Fruit fly (Drosophila melanogaster) whole organism, wandering third instar larva: Measurements from ENCODE around the gene Gr68a.

Experiments used
- CG32264 ChIP-seq: fragments of 200-800 bp; sonication (Bioruptor generic); optimal IDR thresholded peaks from 2 replicates; lab custom pipeline; 2016; ENCODE audit warnings: missing biosample characterization, missing genetic modification characterization
- CG9705 ChIP-seq: fragments of 200-800 bp; sonication (Bioruptor generic); optimal IDR thresholded peaks from 2 replicates; lab custom pipeline; 2018; ENCODE audit warnings: missing biosample characterization, mild to moderate bottlenecking, missing genetic modification characterization
- CrebA ChIP-seq: fragments of 200-800 bp; sonication (Bioruptor generic); optimal IDR thresholded peaks from 2 replicates; lab custom pipeline; 2016; ENCODE audit warnings: missing biosample characterization, mild to moderate bottlenecking, missing genetic modification characterization, borderline replicate concordance
- Dfd ChIP-seq: fragments of >200 bp; optimal IDR thresholded peaks from 2 replicates; lab custom pipeline; 2017; ENCODE audit warnings: missing biosample characterization, missing genetic modification characterization
- Dif ChIP-seq: fragments of 200-275, 200-300 bp; sonication (Bioruptor generic); optimal IDR thresholded peaks from 2 replicates; lab custom pipeline; 2018; ENCODE audit warnings: missing biosample characterization, missing genetic modification characterization; ENCODE audit not compliant: partially characterized antibody
- GATAd ChIP-seq: sonication (Bioruptor generic); optimal IDR thresholded peaks from 2 replicates; lab custom pipeline; 2016; ENCODE audit warnings: missing biosample characterization, missing genetic modification characterization
- HLH106 ChIP-seq: fragments of 200-800 bp; optimal IDR thresholded peaks from 3 replicates; lab custom pipeline; 2019; ENCODE audit warnings: missing biosample characterization, mild to moderate bottlenecking, missing genetic modification characterization, moderate library complexity
- Jra ChIP-seq: sonication (Bioruptor generic); optimal IDR thresholded peaks from 2 replicates; lab custom pipeline; 2016; ENCODE audit warnings: missing biosample characterization, missing genetic modification characterization
- Mio ChIP-seq: sonication (Bioruptor generic); optimal IDR thresholded peaks from 2 replicates; lab custom pipeline; 2016; ENCODE audit warnings: missing biosample characterization, missing genetic modification characterization
- Myc ChIP-seq: fragments of >200 bp; optimal IDR thresholded peaks from 2 replicates; lab custom pipeline; 2017
- N ChIP-seq: fragments of >200 bp; optimal IDR thresholded peaks from 2 replicates; lab custom pipeline; 2018; ENCODE audit warnings: missing biosample characterization, missing external identifiers, missing genetic modification characterization
- Rel ChIP-seq, 2 experiments: fragments of 200-800 bp; sonication (Bioruptor generic) in 1 of 2; optimal IDR thresholded peaks; 2 replicates in 1 of 2; 3 replicates in 1 of 2; lab custom pipeline; 2016 to 2019; ENCODE audit warnings: mild to moderate bottlenecking in 2 of 2, missing biosample characterization in 2 of 2, missing genetic modification characterization in 2 of 2, moderate library complexity in 1 of 2
- Sp1 ChIP-seq: fragments of 200-800 bp; sonication (Bioruptor generic); optimal IDR thresholded peaks from 3 replicates; lab custom pipeline; 2019; ENCODE audit warnings: missing biosample characterization, mild to moderate bottlenecking, missing genetic modification characterization, moderate library complexity
- Vsx2 ChIP-seq: fragments of 200-300, 225-300 bp; sonication (Bioruptor generic); optimal IDR thresholded peaks from 2 replicates; lab custom pipeline; 2018; ENCODE audit warnings: missing biosample characterization, missing genetic modification characterization; ENCODE audit not compliant: partially characterized antibody
- brk ChIP-seq: fragments of 200-800 bp; sonication (Bioruptor generic); optimal IDR thresholded peaks from 2 replicates; lab custom pipeline; 2016; ENCODE audit warnings: missing biosample characterization, mild to moderate bottlenecking, missing genetic modification characterization
- dl ChIP-seq, 2 experiments: fragments of 175-275, 200-275 bp in 1 of 2; fragments of 200-275 bp in 1 of 2; sonication (Bioruptor generic); optimal IDR thresholded peaks; lab custom pipeline; 2018; ENCODE audit warnings: mild to moderate bottlenecking in 2 of 2, missing biosample characterization in 2 of 2, missing genetic modification characterization in 2 of 2, moderate library complexity in 2 of 2; ENCODE audit not compliant: partially characterized antibody in 2 of 2, insufficient read depth in 1 of 2
- dmrt93B ChIP-seq: fragments of 200-800 bp; sonication (Bioruptor generic); optimal IDR thresholded peaks from 2 replicates; lab custom pipeline; 2018; ENCODE audit warnings: missing biosample characterization, mild to moderate bottlenecking, missing genetic modification characterization
- dsf ChIP-seq: sonication (Bioruptor generic); optimal IDR thresholded peaks from 2 replicates; lab custom pipeline; 2016; ENCODE audit warnings: missing biosample characterization, missing genetic modification characterization, borderline replicate concordance
- ey ChIP-seq: fragments of 200-800 bp; sonication (Bioruptor generic); optimal IDR thresholded peaks from 2 replicates; lab custom pipeline; 2016; ENCODE audit warnings: missing biosample characterization, missing genetic modification characterization
- foxo ChIP-seq, 2 experiments: fragments of 200-800 bp; sonication (Bioruptor generic); optimal IDR thresholded peaks; 2 replicates in 1 of 2; 3 replicates in 1 of 2; lab custom pipeline; 2016 to 2017; ENCODE audit warnings: missing biosample characterization in 2 of 2, missing genetic modification characterization in 2 of 2
- fru ChIP-seq: fragments of 200-800 bp; sonication (Bioruptor generic); optimal IDR thresholded peaks from 3 replicates; lab custom pipeline; 2016; ENCODE audit warnings: missing biosample characterization, mild to moderate bottlenecking, missing genetic modification characterization
- h ChIP-seq: fragments of 200-800 bp; sonication (Bioruptor generic); optimal IDR thresholded peaks from 3 replicates; lab custom pipeline; 2016; ENCODE audit warnings: missing biosample characterization, mild to moderate bottlenecking, missing genetic modification characterization
- jim ChIP-seq: fragments of 175-275, 200-325 bp; sonication (Bioruptor generic); optimal IDR thresholded peaks from 2 replicates; lab custom pipeline; 2016; ENCODE audit warnings: missing biosample characterization, mild to moderate bottlenecking, missing genetic modification characterization
- lola ChIP-seq: fragments of >200 bp; optimal IDR thresholded peaks from 2 replicates; lab custom pipeline; 2017; ENCODE audit warnings: missing biosample characterization, missing genetic modification characterization
- pan ChIP-seq: fragments of >200 bp; optimal IDR thresholded peaks from 2 replicates; lab custom pipeline; 2017
- psq ChIP-seq: fragments of 200-800 bp; sonication (Bioruptor generic); optimal IDR thresholded peaks from 3 replicates; lab custom pipeline; 2017; ENCODE audit warnings: missing biosample characterization, mild to moderate bottlenecking, missing genetic modification characterization, moderate library complexity
- sage ChIP-seq: fragments of 200-800 bp; sonication (Bioruptor generic); optimal IDR thresholded peaks from 2 replicates; lab custom pipeline; 2016; ENCODE audit warnings: missing biosample characterization, mild to moderate bottlenecking, missing genetic modification characterization
- sv ChIP-seq: fragments of 200-800 bp; sonication (Bioruptor generic); optimal IDR thresholded peaks from 3 replicates; lab custom pipeline; 2016; ENCODE audit warnings: missing biosample characterization, missing genetic modification characterization
- tai ChIP-seq: sonication (Bioruptor generic); optimal IDR thresholded peaks from 2 replicates; lab custom pipeline; 2016; ENCODE audit warnings: missing biosample characterization, missing genetic modification characterization
- usp ChIP-seq: fragments of >200 bp; optimal IDR thresholded peaks from 2 replicates; lab custom pipeline; 2017; ENCODE audit warnings: missing biosample characterization, missing genetic modification characterization
- woc ChIP-seq: sonication (Bioruptor generic); optimal IDR thresholded peaks from 2 replicates; lab custom pipeline; 2016; ENCODE audit warnings: missing biosample characterization, mild to moderate bottlenecking, missing genetic modification characterization

The Gr68a gene

DNA sequence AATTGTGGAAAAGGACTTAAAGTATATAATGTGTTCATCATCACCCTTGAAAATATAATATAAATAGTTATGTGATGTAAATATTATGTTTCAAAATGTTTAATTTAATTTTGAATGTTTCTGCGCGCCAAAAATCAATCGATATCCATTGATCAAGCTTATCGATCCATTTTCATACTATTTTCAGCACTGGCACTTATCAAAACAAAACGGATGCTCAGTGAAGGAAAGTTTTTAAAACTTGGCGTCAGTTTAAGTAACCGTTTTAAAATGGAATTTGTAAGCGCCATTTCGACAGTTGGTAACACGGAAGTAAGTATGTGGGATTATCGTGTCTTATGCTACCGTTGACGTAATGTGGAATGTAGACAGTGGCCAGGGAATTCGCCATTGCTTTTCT lies 23.0 kb upstream of the Gr68a start, which contains the start of gene sunn:
Gene sunn, plus strand, starts transcription at position 202 of the 400 bp plus-strand sequence.
- TF ChIP-seq fru (GFP tag; lab: Kevin White, UChicago) (no peak), woc (GFP tag; lab: Kevin White, UChicago) (no peak), Rel (GFP tag; optimal IDR thresholded peaks at IDR 0.05; lab: Kevin White, UChicago) (no peak), Rel (tag; optimal IDR thresholded peaks at IDR 0.05; lab: Kevin White, UChicago) (no peak), Dif (no peak), jim (GFP tag; lab: Kevin White, UChicago) (no peak), psq (GFP tag; lab: Kevin White, UChicago) (no peak)

DNA sequence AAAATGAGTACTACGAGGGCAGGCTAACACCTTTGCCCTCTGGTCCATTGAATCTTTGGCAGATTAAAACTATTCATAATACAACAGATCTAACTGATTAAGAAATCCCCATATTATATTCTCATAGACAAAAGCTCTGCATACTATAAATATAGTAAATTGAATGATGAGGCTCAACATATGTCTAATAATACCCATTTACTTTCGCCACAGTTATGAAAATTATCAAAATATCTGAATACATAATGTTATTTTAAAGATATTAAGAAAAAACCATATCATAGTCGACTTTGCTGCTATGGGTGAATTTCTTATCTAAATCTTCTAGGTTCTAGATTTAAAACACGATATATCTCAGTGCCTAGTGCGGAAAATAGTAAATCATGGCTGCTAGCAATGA lies 19.3 kb upstream of the Gr68a start, which contains the start of gene CG32087:
Gene CG32087, plus strand, starts transcription at position 301 of the 400 bp plus-strand sequence.
- TF ChIP-seq woc (GFP tag; lab: Kevin White, UChicago): no peak
- no peak for TF ChIP-seq fru (GFP tag; lab: Kevin White, UChicago)
- no peak for TF ChIP-seq Jra
- TF ChIP-seq dsf (GFP tag; lab: Kevin White, UChicago): no peak
- no peak for TF ChIP-seq brk
- no peak for TF ChIP-seq jim (GFP tag; lab: Kevin White, UChicago)
- no peak for TF ChIP-seq N (GFP tag; lab: Kevin White, UChicago)
- TF ChIP-seq Rel (GFP tag; optimal IDR thresholded peaks at IDR 0.05; lab: Kevin White, UChicago): no peak
- no peak for TF ChIP-seq Rel (tag; optimal IDR thresholded peaks at IDR 0.05; lab: Kevin White, UChicago)
- TF ChIP-seq ey: no peak
- TF ChIP-seq foxo (GFP tag; optimal IDR thresholded peaks at IDR 0.05; lab: Kevin White, UChicago): no peak
- no peak for TF ChIP-seq dmrt93B (GFP tag; lab: Kevin White, UChicago)
- no peak for TF ChIP-seq CG32264 (GFP tag; lab: Kevin White, UChicago)
- no peak for TF ChIP-seq dl (GFP tag; optimal IDR thresholded peaks at IDR 0.05; lab: Kevin White, UChicago; ENCODE audit: insufficient read depth in 1 of 2, partially characterized antibody in 2 of 2)
- no peak for TF ChIP-seq tai
- TF ChIP-seq Vsx2 (GFP tag; lab: Kevin White, UChicago): no peak
- TF ChIP-seq Dfd (GFP tag; lab: Kevin White, UChicago): no peak
- no peak for TF ChIP-seq lola

DNA sequence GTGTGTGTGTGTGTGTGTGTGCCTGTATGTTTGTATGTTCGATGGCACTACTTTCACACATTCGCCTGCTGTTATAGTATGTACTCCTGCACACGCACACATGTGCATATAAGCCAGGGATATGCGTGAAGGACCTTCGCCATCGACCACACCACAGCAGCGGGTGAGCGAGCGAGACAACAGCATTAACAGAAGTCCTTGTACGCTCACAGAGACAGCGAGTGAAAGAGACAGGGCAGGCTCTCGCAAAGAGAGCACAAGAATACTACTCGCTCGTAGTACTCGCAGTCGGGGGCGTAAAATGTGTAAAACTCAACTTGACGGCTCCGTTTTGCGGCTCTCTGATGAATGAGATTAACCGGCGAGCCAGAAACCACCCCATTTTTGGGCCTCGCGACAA lies 13.8 kb downstream of the Gr68a start:
- TF ChIP-seq jim (GFP tag; lab: Kevin White, UChicago) (no peak), tai (no peak), pan (no peak), Dfd (GFP tag; lab: Kevin White, UChicago) (peak; percentile 74), Mio (GFP tag; lab: Kevin White, UChicago) (no peak)

DNA sequence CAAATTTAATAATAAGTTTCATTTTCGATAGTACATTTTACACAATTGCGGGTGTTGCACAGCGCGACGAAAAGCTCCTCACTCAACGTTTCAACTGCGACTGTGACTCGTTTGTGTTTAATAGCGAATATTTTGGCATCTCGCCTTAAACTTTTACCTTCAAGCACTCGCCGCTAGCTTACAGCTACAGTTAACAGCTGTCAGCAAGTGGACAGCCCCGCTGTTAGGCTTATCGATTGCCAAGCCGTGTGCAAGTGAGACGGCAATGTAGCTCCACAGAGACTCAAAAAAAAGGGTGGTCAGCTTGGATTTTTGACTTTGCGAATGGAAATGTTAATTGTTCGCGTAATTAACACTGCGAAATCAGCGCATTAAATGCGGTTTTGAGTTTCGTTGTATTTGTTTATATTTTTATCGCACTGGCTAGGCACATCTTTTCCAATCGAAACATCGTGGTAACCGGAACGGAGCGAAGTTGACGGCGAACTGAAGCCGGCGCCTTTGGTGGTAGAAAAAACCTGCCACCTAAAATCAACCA lies 14.7 kb downstream of the Gr68a start, which contains the start of gene loaf:
Gene loaf, minus strand, starts transcription at position 488 of the 538 bp plus-strand sequence.
- TF ChIP-seq CrebA (GFP tag; lab: Kevin White, UChicago) (no peak), h (GFP tag; lab: Kevin White, UChicago) (no peak), Myc (lab: Kevin White, UChicago) (no peak), Sp1 (GFP tag; lab: Kevin White, UChicago) (no peak), Dif (no peak), HLH106 (no peak), sv (GFP tag; lab: Kevin White, UChicago) (no peak), fru (GFP tag; lab: Kevin White, UChicago) (no peak), lola (no peak), woc (GFP tag; lab: Kevin White, UChicago) (no peak), ey (no peak), GATAd (GFP tag; lab: Kevin White, UChicago) (no peak), Rel (GFP tag; optimal IDR thresholded peaks at IDR 0.05; lab: Kevin White, UChicago) (no peak), Rel (tag; optimal IDR thresholded peaks at IDR 0.05; lab: Kevin White, UChicago) (no peak)

DNA sequence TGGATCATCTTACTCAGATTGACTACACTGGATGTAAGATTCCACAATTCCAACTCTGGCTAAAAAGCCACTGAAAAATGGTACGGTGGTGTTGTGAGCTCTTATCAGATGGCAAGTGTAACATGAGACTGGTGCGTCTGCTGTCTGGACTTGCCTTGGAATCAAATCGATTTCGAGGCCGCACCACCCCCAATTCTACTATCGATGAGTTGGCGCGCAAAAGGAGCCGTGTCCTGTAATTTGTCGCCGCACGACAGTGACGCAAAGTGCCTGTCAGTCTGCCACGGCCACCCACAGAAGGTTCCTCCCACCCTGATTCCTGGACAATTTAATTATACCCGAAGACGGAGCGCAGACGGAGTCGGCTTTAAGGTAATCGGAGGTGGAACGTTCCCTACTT lies 15.5 kb downstream of the Gr68a start:
- TF ChIP-seq ey: no peak
- no peak for TF ChIP-seq dsf (GFP tag; lab: Kevin White, UChicago)
- no peak for TF ChIP-seq Myc (lab: Kevin White, UChicago)
- TF ChIP-seq sv (GFP tag; lab: Kevin White, UChicago): no peak
- TF ChIP-seq Jra: no peak
- TF ChIP-seq Rel (GFP tag; optimal IDR thresholded peaks at IDR 0.05; lab: Kevin White, UChicago): no peak
- TF ChIP-seq Rel (tag; optimal IDR thresholded peaks at IDR 0.05; lab: Kevin White, UChicago): no peak
- no peak for TF ChIP-seq dmrt93B (GFP tag; lab: Kevin White, UChicago)
- no peak for TF ChIP-seq dl (GFP tag; optimal IDR thresholded peaks at IDR 0.05; lab: Kevin White, UChicago; ENCODE audit: insufficient read depth in 1 of 2, partially characterized antibody in 2 of 2)
- TF ChIP-seq brk: no peak
- no peak for TF ChIP-seq foxo (GFP tag; optimal IDR thresholded peaks at IDR 0.05; lab: Kevin White, UChicago)
- TF ChIP-seq usp (GFP tag; lab: Kevin White, UChicago): no peak
- no peak for TF ChIP-seq h (GFP tag; lab: Kevin White, UChicago)
- no peak for TF ChIP-seq HLH106
- TF ChIP-seq Sp1 (GFP tag; lab: Kevin White, UChicago): no peak
- no peak for TF ChIP-seq jim (GFP tag; lab: Kevin White, UChicago)
- no peak for TF ChIP-seq Dif
- no peak for TF ChIP-seq fru (GFP tag; lab: Kevin White, UChicago)
- no peak for TF ChIP-seq CG9705 (GFP tag; lab: Kevin White, UChicago)
- TF ChIP-seq sage: no peak
